Fruit fly (Drosophila melanogaster) Kc167 (cell line): ENCODE data around the gene CecC.

ENCODE experiments used
- Myc ChIP-seq: fragments of >200 bp; optimal IDR thresholded peaks from 2 replicates; lab custom pipeline; 2017; ENCODE audit warnings: missing external identifiers
- Sin3A ChIP-seq: fragments of >200 bp; optimal IDR thresholded peaks from 2 replicates; lab custom pipeline; 2018; ENCODE audit warnings: missing external identifiers
- insv ChIP-seq: fragments of >200 bp; optimal IDR thresholded peaks from 3 replicates; lab custom pipeline; 2018; ENCODE audit warnings: missing external identifiers
- psq ChIP-seq: fragments of >200 bp; optimal IDR thresholded peaks from 2 replicates; lab custom pipeline; 2017; ENCODE audit warnings: missing external identifiers
- ttk ChIP-seq: sonication (Bioruptor generic); optimal IDR thresholded peaks from 2 replicates; lab custom pipeline; 2017; ENCODE audit warnings: missing external identifiers

- TF ChIP-seq ttk (lab: Kevin White, UChicago), result no peak
- TF ChIP-seq insv, result no peak
- TF ChIP-seq psq, result no peak
- no peak for TF ChIP-seq Sin3A
- TF ChIP-seq Myc (lab: Kevin White, UChicago), result no peak
Measured at dm6 chr3R:30175045-30175589, 41.2 kb upstream of the CecC start.
